Fruit fly (Drosophila melanogaster): Measurements from ENCODE around the gene CG12065.

Gene CG12065

DNA sequence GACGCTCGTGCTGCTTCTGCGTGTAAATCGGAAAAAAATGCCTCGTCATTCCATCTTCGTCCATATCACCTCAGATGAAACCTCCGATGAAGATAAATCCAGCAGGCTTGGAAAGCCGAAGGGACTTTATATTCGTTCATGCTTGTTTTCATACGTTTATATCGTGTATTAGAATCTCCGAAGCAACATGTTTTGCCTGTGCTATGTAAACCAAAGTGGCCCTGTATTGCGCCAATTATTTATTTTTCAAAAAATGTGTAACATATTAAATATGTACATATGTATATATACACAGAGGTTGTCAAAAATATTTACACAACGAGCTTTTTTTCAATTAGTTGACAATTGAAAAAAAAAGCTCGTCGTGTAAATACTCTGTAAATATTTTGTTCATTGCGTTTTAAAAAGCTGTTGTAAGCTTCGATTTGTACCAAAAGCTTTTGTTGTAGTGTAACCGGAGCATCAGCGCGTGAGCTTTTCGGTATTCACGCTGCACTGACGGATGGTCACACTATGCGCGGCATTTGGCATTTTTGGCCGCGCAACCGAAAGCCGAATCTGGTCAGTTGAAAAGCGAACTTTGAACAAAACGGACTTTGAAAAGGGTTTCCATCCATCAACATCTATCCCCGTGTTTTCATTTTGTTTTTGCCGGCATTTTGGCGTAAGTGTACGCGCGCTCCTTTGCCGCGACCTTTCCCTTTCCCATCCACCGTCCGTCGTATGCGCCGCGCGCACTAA is at the start of gene CG12065 (continued):
- no peak for TF ChIP-seq CG18011 (GFP tag; optimal IDR thresholded peaks at IDR 0.05)
- TF ChIP-seq amos (GFP tag; IDR thresholded peaks at IDR 0.05; ENCODE audit: partially characterized antibody): peak; percentile 56; the same call in 1 of the 2 replicates
- TF ChIP-seq Myb (GFP tag; optimal IDR thresholded peaks at IDR 0.05): peak; percentile 69
- TF ChIP-seq dysf (GFP tag; IDR thresholded peaks at IDR 0.05): no peak; the same call in 2 of the 3 replicates
- peak; percentile 65 for TF ChIP-seq CG13424 (tag; optimal IDR thresholded peaks at IDR 0.05)
- TF ChIP-seq Bgb (GFP tag; IDR thresholded peaks at IDR 0.05; ENCODE audit: partially characterized antibody): peak; percentile 65
- no peak for TF ChIP-seq CG11398 (GFP tag; optimal IDR thresholded peaks at IDR 0.05)
- TF ChIP-seq CG4854 (GFP tag; optimal IDR thresholded peaks at IDR 0.05): no peak
- no peak for TF ChIP-seq CG14441 (GFP tag; IDR thresholded peaks at IDR 0.05)
- TF ChIP-seq Dll (GFP tag; IDR thresholded peaks at IDR 0.05; ENCODE audit: partially characterized antibody): no peak
- TF ChIP-seq CG11695 (GFP tag; IDR thresholded peaks at IDR 0.05): no peak; the same call in 2 of the 3 replicates
- no peak for TF ChIP-seq nerfin-2 (GFP tag; IDR thresholded peaks at IDR 0.05; ENCODE audit: partially characterized antibody)
- peak; percentile 23 for TF ChIP-seq CG10979 (tag; optimal IDR thresholded peaks at IDR 0.05)
- TF ChIP-seq tio (GFP tag; optimal IDR thresholded peaks at IDR 0.05): no peak
- TF ChIP-seq disco-r (GFP tag; optimal IDR thresholded peaks at IDR 0.05): no peak
- no peak for TF ChIP-seq CG8478 (optimal IDR thresholded peaks at IDR 0.05)
- TF ChIP-seq Ada2b (GFP tag; IDR thresholded peaks at IDR 0.05): peak; percentile 9; the same call in 1 of the 2 replicates
- no peak for TF ChIP-seq Side (GFP tag; optimal IDR thresholded peaks at IDR 0.05)
- peak; percentile 71 for TF ChIP-seq CG6254 (GFP tag; optimal IDR thresholded peaks at IDR 0.05)
- TF ChIP-seq CG2875 (GFP tag; optimal IDR thresholded peaks at IDR 0.05): peak; percentile 53
- no peak for TF ChIP-seq hbn (GFP tag; IDR thresholded peaks at IDR 0.05; ENCODE audit: partially characterized antibody)
- no peak for TF ChIP-seq Mrtf (GFP tag; IDR thresholded peaks at IDR 0.05)
- no peak for TF ChIP-seq CG10431 (GFP tag; optimal IDR thresholded peaks at IDR 0.05)
- peak; percentile 88 for TF ChIP-seq Dp (GFP tag; optimal IDR thresholded peaks at IDR 0.05)
- TF ChIP-seq CG14014 (GFP tag; IDR thresholded peaks at IDR 0.05): peak; percentile 41; the same call in 1 of the 2 replicates
- no peak for TF ChIP-seq zf30C (GFP tag; optimal IDR thresholded peaks at IDR 0.05)
- TF ChIP-seq CG10543 (GFP tag; optimal IDR thresholded peaks at IDR 0.05): peak; percentile 32
- TF ChIP-seq psq (GFP tag; optimal IDR thresholded peaks at IDR 0.05): no peak
- TF ChIP-seq CG18476 (GFP tag; optimal IDR thresholded peaks at IDR 0.05): no peak
- peak; percentile 96 for TF ChIP-seq gfzf (GFP tag; optimal IDR thresholded peaks at IDR 0.05)
- peak; percentile 15; the same call in 1 of the 2 replicates for TF ChIP-seq seq (GFP tag; IDR thresholded peaks at IDR 0.05)
- peak; percentile 76 for TF ChIP-seq ATbp (GFP tag; optimal IDR thresholded peaks at IDR 0.05)
- TF ChIP-seq Gsc (GFP tag; IDR thresholded peaks at IDR 0.05): no peak
- peak; percentile 20 for TF ChIP-seq CG33213 (GFP tag; optimal IDR thresholded peaks at IDR 0.05)
- TF ChIP-seq pho (GFP tag; optimal IDR thresholded peaks at IDR 0.05): no peak
- TF ChIP-seq HmgZ (tag; optimal IDR thresholded peaks at IDR 0.05): peak; percentile 88
- no peak for TF ChIP-seq dimm (GFP tag; IDR thresholded peaks at IDR 0.05)
- TF ChIP-seq CG17829 (tag; optimal IDR thresholded peaks at IDR 0.05): peak; percentile 17
- no peak for TF ChIP-seq ash1 (GFP tag; optimal IDR thresholded peaks at IDR 0.05)
- no peak for TF ChIP-seq Ravus (GFP tag; IDR thresholded peaks at IDR 0.05)
- 0 out of 3 replicates have a peak, but pooled peaks have one; percentile 41 for TF ChIP-seq C15 (GFP tag; IDR thresholded peaks at IDR 0.05)
- no peak for TF ChIP-seq CG4820 (GFP tag; optimal IDR thresholded peaks at IDR 0.05)
- no peak for TF ChIP-seq Atf6 (GFP tag; IDR thresholded peaks at IDR 0.05)
- no peak for TF ChIP-seq fu2 (GFP tag; optimal IDR thresholded peaks at IDR 0.05)
- peak; percentile 86 for TF ChIP-seq E2f2 (GFP tag; IDR thresholded peaks at IDR 0.05)
- TF ChIP-seq pnt (GFP tag; optimal IDR thresholded peaks at IDR 0.05): no peak
- TF ChIP-seq gsb-n (tag; optimal IDR thresholded peaks at IDR 0.05): peak; percentile 80
- TF ChIP-seq CG9215 (GFP tag; IDR thresholded peaks at IDR 0.05): no peak
- TF ChIP-seq CG12236 (GFP tag; optimal IDR thresholded peaks at IDR 0.05): no peak
- no peak for TF ChIP-seq hth (optimal IDR thresholded peaks at IDR 0.05)

All from whole organism, embryonic.